Worm (Caenorhabditis elegans) whole organism, midembryonic: ENCODE results near the gene K06H6.2.

ENCODE experiments used
- T22C8.4 ChIP-seq: fragments of 200-800 bp; sonication (Bioruptor generic); IDR thresholded peaks from 2 replicates; pipeline ENCODE4 v1.3.6; 2022; ENCODE audit warnings: missing genetic modification characterization, missing compliant biosample characterization
- cog-1 ChIP-seq: sonication (generic microtip); optimal IDR thresholded peaks from 2 replicates; lab custom pipeline; 2016; ENCODE audit warnings: missing genetic modification characterization, missing compliant biosample characterization
- klf-2 ChIP-seq: fragments of 200-800 bp; sonication (Bioruptor generic); conservative IDR thresholded peaks from 2 replicates; pipeline ENCODE4 v1.3.6; 2022; ENCODE audit warnings: missing genetic modification reagents, missing genetic modification characterization, missing compliant biosample characterization
- med-1 ChIP-seq: sonication (generic microtip); optimal IDR thresholded peaks from 2 replicates; lab custom pipeline; 2017; ENCODE audit warnings: missing genetic modification characterization, mild to moderate bottlenecking, missing compliant biosample characterization, antibody characterized with exemption, missing genetic modification reagents; ENCODE audit not compliant: insufficient read depth
- ref-1 ChIP-seq: fragments of 200-800 bp; sonication (Bioruptor generic); conservative IDR thresholded peaks from 2 replicates; pipeline ENCODE4 v1.3.6; 2022; ENCODE audit warnings: missing genetic modification reagents, missing genetic modification characterization, missing compliant biosample characterization
- ztf-23 ChIP-seq: fragments of 200-800 bp; sonication (Bioruptor generic); IDR thresholded peaks from 2 replicates; pipeline ENCODE4 v1.3.6; 2022; ENCODE audit warnings: missing genetic modification reagents, missing genetic modification characterization, missing compliant biosample characterization
- ztf-29 ChIP-seq: fragments of 200-800 bp; sonication (Bioruptor generic); IDR thresholded peaks from 2 replicates; pipeline ENCODE4 v1.3.6; 2022; ENCODE audit warnings: missing genetic modification reagents, missing genetic modification characterization, missing compliant biosample characterization

- TF ChIP-seq T22C8.4 (GFP tag; lab: Robert Waterston, UW) (no peak), ref-1 (GFP tag; lab: Robert Waterston, UW) (no peak), cog-1 (tag; lab: Kevin White, UChicago) (no peak), med-1 (GFP tag; lab: Kevin White, UChicago) (no peak), klf-2 (GFP tag; lab: Robert Waterston, UW) (no peak), ztf-29 (no peak), ztf-23 (GFP tag; lab: Robert Waterston, UW) (no peak)
These were observed 49.3 kb downstream of the K06H6.2 start, which contains the start of gene F48G7.10 for ce11 chrV:634855-635254.
